Worm (Caenorhabditis elegans): ENCODE data around the gene C50B8.6.

ce11 chrV:13577463-13577862, 1.3 kb upstream of the C50B8.6 start:
- TF ChIP-seq ama-1 (optimal IDR thresholded peaks at IDR 0.05) = no peak
- TF ChIP-seq nhr-23 (tag; optimal IDR thresholded peaks at IDR 0.05) = no peak
- TF ChIP-seq nhr-28 (tag; optimal IDR thresholded peaks at IDR 0.05) = no peak
- no peak for TF ChIP-seq pha-4 (tag; optimal IDR thresholded peaks at IDR 0.05)
